Worm (Caenorhabditis elegans): ENCODE measurements around the gene coq-8.

The coq-8 gene

ce11 chrIII:4863127-4863526 is at the start of gene coq-8:
Gene coq-8 (plus strand): TSS chrIII:4863427.
- TF ChIP-seq elt-1 (tag; optimal IDR thresholded peaks at IDR 0.05) (no peak), jun-1 (tag; optimal IDR thresholded peaks at IDR 0.05) (no peak), daf-12 (tag; optimal IDR thresholded peaks at IDR 0.05) (no peak), nhr-25 (tag; optimal IDR thresholded peaks at IDR 0.05) (no peak), eor-1 (tag; optimal IDR thresholded peaks at IDR 0.05) (no peak), lin-15B (tag; optimal IDR thresholded peaks at IDR 0.05) (no peak), nhr-28 (tag; optimal IDR thresholded peaks at IDR 0.05) (no peak), mdl-1 (tag; optimal IDR thresholded peaks at IDR 0.05) (no peak), tbx-2 (tag; optimal IDR thresholded peaks at IDR 0.05) (no peak), fkh-2 (tag; optimal IDR thresholded peaks at IDR 0.05) (no peak)

- TF ChIP-seq elt-2 (tag; optimal IDR thresholded peaks at IDR 0.05) (no peak), egl-27 (tag; optimal IDR thresholded peaks at IDR 0.05) (no peak), fkh-2 (tag; optimal IDR thresholded peaks at IDR 0.05) (no peak), eor-1 (tag; optimal IDR thresholded peaks at IDR 0.05) (no peak), egl-5 (tag; optimal IDR thresholded peaks at IDR 0.05) (no peak), ztf-11 (tag; optimal IDR thresholded peaks at IDR 0.05) (no peak), sea-2 (GFP tag; optimal IDR thresholded peaks at IDR 0.05) (no peak), nhr-25 (tag; optimal IDR thresholded peaks at IDR 0.05) (no peak), fkh-10 (GFP tag; optimal IDR thresholded peaks at IDR 0.05) (no peak)
Observed at ce11 chrIII:4814730-4815129, 48.5 kb upstream of the coq-8 start, which contains the start of gene arl-6. Gene arl-6 (minus strand): TSS chrIII:4814830.

- TF ChIP-seq skn-1 (tag; optimal IDR thresholded peaks at IDR 0.05) (no peak), ZK546.5 (tag; optimal IDR thresholded peaks at IDR 0.05) (no peak), R02D3.7 (tag; optimal IDR thresholded peaks at IDR 0.05) (no peak), ceh-16 (tag; optimal IDR thresholded peaks at IDR 0.05) (no peak), nhr-12 (tag; optimal IDR thresholded peaks at IDR 0.05) (no peak), lin-39 (tag; optimal IDR thresholded peaks at IDR 0.05) (no peak), nhr-43 (tag; optimal IDR thresholded peaks at IDR 0.05; ENCODE audit: poor library complexity, severe bottlenecking) (no peak), egl-5 (tag; optimal IDR thresholded peaks at IDR 0.05) (no peak), aly-2 (tag; optimal IDR thresholded peaks at IDR 0.05) (no peak), mml-1 (tag; optimal IDR thresholded peaks at IDR 0.05) (no peak), lsy-12 (tag; optimal IDR thresholded peaks at IDR 0.05) (no peak), ceh-28 (tag; optimal IDR thresholded peaks at IDR 0.05) (no peak), nhr-25 (tag; optimal IDR thresholded peaks at IDR 0.05) (no peak), jun-1 (tag; optimal IDR thresholded peaks at IDR 0.05) (no peak), elt-3 (tag; optimal IDR thresholded peaks at IDR 0.05) (no peak), egl-27 (tag; optimal IDR thresholded peaks at IDR 0.05) (no peak), lin-15B (tag; optimal IDR thresholded peaks at IDR 0.05) (no peak), unc-39 (tag; optimal IDR thresholded peaks at IDR 0.05) (no peak), unc-62 (GFP tag; optimal IDR thresholded peaks at IDR 0.05) (no peak), hmg-11 (tag; optimal IDR thresholded peaks at IDR 0.05) (no peak)
Observed at ce11 chrIII:4817240-4817639, 46.0 kb upstream of the coq-8 start, which contains the start of gene F26A1.4. Gene F26A1.4 (plus strand): TSS chrIII:4817540.

- TF ChIP-seq nhr-43 (tag; optimal IDR thresholded peaks at IDR 0.05; ENCODE audit: poor library complexity, severe bottlenecking) (no peak), lin-15B (tag; optimal IDR thresholded peaks at IDR 0.05) (no peak), lin-39 (tag; optimal IDR thresholded peaks at IDR 0.05) (no peak), nhr-76 (tag; optimal IDR thresholded peaks at IDR 0.05) (no peak), ama-1 (optimal IDR thresholded peaks at IDR 0.05) (no peak), ZK546.5 (tag; optimal IDR thresholded peaks at IDR 0.05) (no peak), pqm-1 (tag; optimal IDR thresholded peaks at IDR 0.05) (no peak), nfya-1 (tag; optimal IDR thresholded peaks at IDR 0.05; ENCODE audit: insufficient read depth) (no peak), unc-39 (tag; optimal IDR thresholded peaks at IDR 0.05) (no peak)
Observed at ce11 chrIII:4819843-4820242, 43.4 kb upstream of the coq-8 start, which contains the start of gene F26A1.7. Gene F26A1.7 (minus strand): TSS chrIII:4819943.

ce11 chrIII:4822140-4822539 is 41.1 kb upstream of the coq-8 start, which contains the start of gene F26A1.8:
Gene F26A1.8 (minus strand): TSS chrIII:4822240.
- TF ChIP-seq nhr-12 (tag; optimal IDR thresholded peaks at IDR 0.05) (no peak), lsy-12 (tag; optimal IDR thresholded peaks at IDR 0.05) (no peak), egl-27 (tag; optimal IDR thresholded peaks at IDR 0.05) (no peak), unc-62 (GFP tag; optimal IDR thresholded peaks at IDR 0.05) (no peak), jun-1 (tag; optimal IDR thresholded peaks at IDR 0.05) (no peak), unc-39 (tag; optimal IDR thresholded peaks at IDR 0.05) (no peak), elt-3 (tag; optimal IDR thresholded peaks at IDR 0.05) (no peak), hmg-11 (tag; optimal IDR thresholded peaks at IDR 0.05) (no peak), pha-4 (tag; optimal IDR thresholded peaks at IDR 0.05) (no peak), mml-1 (tag; optimal IDR thresholded peaks at IDR 0.05) (no peak), nhr-28 (tag; optimal IDR thresholded peaks at IDR 0.05) (no peak)
